Fruit fly (Drosophila melanogaster): Measurements from ENCODE around the gene CG42467.

DNA sequence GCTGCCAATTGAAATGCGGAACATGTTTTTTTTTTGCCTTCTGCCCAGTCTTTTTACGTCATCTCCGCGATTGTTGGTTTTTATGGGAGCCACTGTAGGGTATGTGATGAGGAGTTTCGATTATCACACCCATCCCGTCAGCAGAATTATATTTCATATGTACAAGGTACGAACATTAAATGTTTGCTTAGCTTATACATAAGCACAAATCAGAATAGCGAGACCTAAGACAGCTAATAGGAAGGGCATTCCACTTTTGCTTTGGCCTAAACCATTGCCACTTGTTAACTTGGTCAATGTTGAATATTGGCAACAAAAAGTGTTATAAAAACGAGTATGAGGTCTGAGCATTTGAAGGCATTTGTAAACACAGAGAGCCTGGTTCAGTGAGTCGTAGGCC lies 2.2 kb downstream of the CG42467 start, which contains the start of gene CG2816:
- TF ChIP-seq br (GFP tag; optimal IDR thresholded peaks at IDR 0.05) (peak; percentile 93), GATAd (GFP tag; optimal IDR thresholded peaks at IDR 0.05) (peak; percentile 88), Hnf4 (GFP tag; optimal IDR thresholded peaks at IDR 0.05) (peak; percentile 93), fru (GFP tag; optimal IDR thresholded peaks at IDR 0.05) (peak; percentile 95), Mio (GFP tag; optimal IDR thresholded peaks at IDR 0.05) (peak; percentile 85), jim (GFP tag; optimal IDR thresholded peaks at IDR 0.05) (peak; percentile 25), Myc (optimal IDR thresholded peaks at IDR 0.05) (peak; percentile 30)

All from whole organism, wandering third instar larva.